Worm (Caenorhabditis elegans): ENCODE measurements around the gene tps-1.

DNA sequence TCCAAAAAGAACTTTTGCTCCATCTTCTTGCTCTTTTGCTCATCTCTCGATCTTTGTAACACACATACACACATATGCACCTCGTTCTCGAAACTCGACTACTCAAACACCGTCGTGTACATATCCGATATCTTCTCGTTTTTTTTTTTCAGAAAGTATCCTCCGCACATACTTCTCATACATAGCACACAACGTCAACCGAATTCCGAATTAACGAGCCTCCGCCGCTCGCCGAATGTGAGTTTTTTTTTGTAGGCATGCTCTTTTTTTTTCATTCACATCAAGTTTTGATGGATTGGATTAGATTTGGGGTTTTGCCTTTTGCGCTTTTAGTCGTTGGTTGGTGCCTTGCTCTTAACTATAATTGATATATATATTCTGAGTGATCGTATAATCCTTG lies 44.0 kb upstream of the tps-1 start:
- TF ChIP-seq F49E8.2 (tag; optimal IDR thresholded peaks at IDR 0.05; ENCODE audit: insufficient read depth) (no peak), unc-130 (GFP tag; optimal IDR thresholded peaks at IDR 0.05) (no peak), snpc-4 (GFP tag; optimal IDR thresholded peaks at IDR 0.05) (no peak), snpc-4 (tag; optimal IDR thresholded peaks at IDR 0.05) (no peak)

Data from whole organism, young adult.